Worm (Caenorhabditis elegans): ENCODE results near the gene T14G8.6.

DNA sequence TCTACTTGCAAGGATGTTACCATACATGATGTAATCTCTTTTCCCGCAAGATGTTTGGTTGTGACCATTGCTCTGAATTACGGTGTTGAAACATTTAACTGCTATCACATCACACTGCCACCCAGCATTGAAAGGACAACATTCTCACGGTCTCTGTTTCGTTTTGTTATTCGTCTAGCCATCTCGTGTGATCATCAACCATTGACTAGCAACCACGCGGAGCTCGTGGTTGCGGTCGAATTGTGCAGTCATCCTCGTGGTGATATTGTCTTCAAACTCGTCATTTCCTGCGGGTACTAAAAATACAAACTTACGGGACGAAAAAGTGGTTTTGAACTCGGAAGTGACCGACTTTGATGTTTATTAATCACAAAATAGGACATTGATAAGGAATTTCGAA is 13.0 kb upstream of the T14G8.6 start:
- no peak for TF ChIP-seq ztf-28 (GFP tag; IDR thresholded peaks at IDR 0.05)
- no peak for TF ChIP-seq ama-1 (optimal IDR thresholded peaks at IDR 0.05)
- TF ChIP-seq ama-1 (GFP tag; optimal IDR thresholded peaks at IDR 0.05): no peak
- TF ChIP-seq B0019.2 (GFP tag; conservative IDR thresholded peaks at IDR 0.05): no peak
- no peak for TF ChIP-seq dox-1 (GFP tag; IDR thresholded peaks at IDR 0.05)
- no peak for TF ChIP-seq F55B11.4 (tag; optimal IDR thresholded peaks at IDR 0.05; ENCODE audit: borderline replicate concordance, insufficient read depth)
- TF ChIP-seq let-607 (tag; optimal IDR thresholded peaks at IDR 0.05): no peak

Data from whole organism, young adult.